Fruit fly (Drosophila melanogaster): ENCODE data around the gene Tudor-SN.
A peak's percentile ranks its signal among the peaks of the same experiment; 100 is the strongest.

Tudor-SN gene

DNA sequence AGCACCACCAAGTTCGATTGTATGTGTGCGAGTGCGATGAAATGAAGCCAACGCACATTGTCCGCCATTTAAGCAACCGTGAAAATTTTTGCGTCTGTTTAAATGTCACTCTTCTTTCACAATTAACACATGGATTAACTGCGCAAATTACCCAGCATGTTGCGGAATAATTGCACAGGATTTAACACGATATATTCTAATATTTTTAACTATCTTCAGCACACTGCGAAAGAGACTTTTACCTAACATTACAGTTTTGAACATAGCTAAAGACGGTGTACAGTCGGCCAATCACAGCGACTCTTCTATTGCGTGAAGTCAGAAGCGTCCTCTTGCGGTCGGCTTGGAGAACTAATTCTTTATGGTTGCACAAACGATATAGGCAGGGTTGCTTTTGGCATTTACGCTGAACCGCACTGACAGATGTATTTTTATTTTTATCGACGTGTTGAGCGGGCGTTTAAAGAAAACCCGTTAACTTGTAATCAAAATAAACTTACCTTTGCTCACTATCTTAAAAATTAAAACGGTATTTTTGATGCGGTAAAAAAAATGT lies 17.5 kb downstream of the Tudor-SN start (continued):
- peak; percentile 17 for TF ChIP-seq eyg (GFP tag; optimal IDR thresholded peaks at IDR 0.05)
- TF ChIP-seq ind (GFP tag; optimal IDR thresholded peaks at IDR 0.05): no peak
- TF ChIP-seq bigmax (GFP tag; optimal IDR thresholded peaks at IDR 0.05): peak; percentile 54
- TF ChIP-seq ERR (GFP tag; optimal IDR thresholded peaks at IDR 0.05): peak; percentile 24
- no peak for TF ChIP-seq CG17568 (GFP tag; optimal IDR thresholded peaks at IDR 0.05)
- no peak for TF ChIP-seq CG9932 (GFP tag; IDR thresholded peaks at IDR 0.05)
- TF ChIP-seq Abd-B (GFP tag; optimal IDR thresholded peaks at IDR 0.05): no peak

DNA sequence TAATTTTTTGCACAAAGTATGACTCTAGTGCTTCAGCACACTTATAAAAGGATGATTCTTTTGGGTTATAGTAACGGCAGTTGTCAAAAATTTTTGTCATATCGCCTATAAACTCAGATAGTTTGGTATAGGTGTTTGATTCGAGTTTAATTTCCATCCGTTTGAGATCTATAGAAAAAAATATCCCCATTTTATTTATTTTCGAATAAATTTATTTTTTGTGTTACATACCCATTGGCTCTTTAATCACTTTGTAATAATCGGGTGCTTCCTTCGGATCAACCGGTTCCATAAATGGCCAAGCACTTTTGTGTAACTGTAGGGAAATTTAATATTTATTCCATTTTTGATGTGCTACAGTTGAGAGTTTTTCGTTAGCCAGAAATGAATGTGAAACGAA lies 29.8 kb downstream of the Tudor-SN start:
- TF ChIP-seq croc (GFP tag; conservative IDR thresholded peaks at IDR 0.05): no peak
- no peak for TF ChIP-seq gem (tag; optimal IDR thresholded peaks at IDR 0.05)
- no peak for TF ChIP-seq CG8290 (GFP tag; optimal IDR thresholded peaks at IDR 0.05)
- no peak for TF ChIP-seq CG8290 (tag; optimal IDR thresholded peaks at IDR 0.05)
- no peak for TF ChIP-seq trh (GFP tag; optimal IDR thresholded peaks at IDR 0.05)

DNA sequence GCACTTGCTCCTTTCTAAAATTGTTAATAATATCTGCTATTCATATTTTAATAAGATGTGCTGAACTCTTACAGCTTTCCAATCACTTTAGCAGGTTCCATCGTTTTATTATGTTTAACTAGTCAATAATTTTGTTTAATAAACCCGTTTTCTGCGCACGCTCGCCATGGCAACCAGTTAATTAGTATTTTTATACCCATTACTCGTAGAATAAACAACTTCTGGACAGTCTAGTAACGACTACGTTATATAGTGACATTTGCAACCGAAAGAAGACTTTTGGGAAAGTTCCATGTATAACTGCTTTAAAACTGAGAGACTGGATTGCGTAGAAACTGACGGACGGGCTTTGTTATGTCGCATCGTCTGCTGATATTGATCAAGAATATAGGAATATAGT lies 30.9 kb downstream of the Tudor-SN start, which contains the start of gene CG34453:
Gene CG34453, minus strand, starts transcription at position 101 of the 400 bp plus-strand sequence.
- TF ChIP-seq CG7271 (tag; optimal IDR thresholded peaks at IDR 0.05) (no peak), eve (GFP tag; optimal IDR thresholded peaks at IDR 0.05) (peak in 1 of 2 experiments; percentile 33), bcd (GFP tag; optimal IDR thresholded peaks at IDR 0.05) (no peak)

DNA sequence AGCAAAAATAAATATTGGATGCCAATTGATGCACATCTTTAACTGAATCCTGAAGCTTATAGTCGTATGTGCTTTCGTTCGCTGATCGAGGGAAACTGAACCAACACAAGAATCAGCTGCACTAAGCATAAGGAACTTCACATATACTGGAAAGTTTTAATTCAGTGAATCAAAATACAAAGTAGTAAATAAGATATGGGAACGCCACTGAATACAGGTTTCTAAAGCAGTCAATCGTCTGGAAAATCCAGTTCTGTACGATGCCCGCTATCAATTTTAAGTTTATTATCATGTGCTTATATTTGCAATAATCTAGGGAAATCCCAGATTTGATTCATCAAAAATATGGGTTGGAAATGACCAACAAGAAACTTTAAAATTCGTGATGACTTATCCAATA lies 31.9 kb downstream of the Tudor-SN start, which contains the start of gene CG34454:
Gene CG34454, minus strand, starts transcription at position 84 of the 400 bp plus-strand sequence.
- TF ChIP-seq CG10267 (tag; optimal IDR thresholded peaks at IDR 0.05) (no peak), CG18619 (GFP tag; optimal IDR thresholded peaks at IDR 0.05) (no peak)

DNA sequence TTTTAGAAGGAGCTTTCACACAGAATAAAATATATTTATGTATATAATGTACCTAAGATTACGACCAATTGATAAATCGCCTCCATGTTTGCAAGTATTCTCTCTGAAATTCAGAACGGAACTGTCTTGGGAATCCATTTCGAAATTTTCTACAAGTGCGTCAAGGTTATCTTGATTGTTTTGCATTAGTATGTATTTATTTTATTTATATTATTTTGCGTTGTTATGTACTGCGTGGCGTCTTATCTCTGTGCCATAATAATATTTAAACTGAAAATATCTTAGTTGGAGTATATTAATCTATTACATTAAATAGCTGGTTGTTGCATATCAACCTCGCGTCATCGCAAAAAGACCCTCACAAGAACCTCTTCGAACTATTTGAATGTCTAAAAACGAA lies 32.7 kb downstream of the Tudor-SN start, which contains the start of gene CG42846:
Gene CG42846, minus strand, starts transcription at position 101 of the 400 bp plus-strand sequence.
- TF ChIP-seq lbe (GFP tag; optimal IDR thresholded peaks at IDR 0.05) (peak; percentile 18), ssp (GFP tag; IDR thresholded peaks at IDR 0.05) (no peak), CG6791 (GFP tag; IDR thresholded peaks at IDR 0.05; ENCODE audit: partially characterized antibody) (no peak), ERR (GFP tag; optimal IDR thresholded peaks at IDR 0.05) (no peak), Nf-YB (GFP tag; optimal IDR thresholded peaks at IDR 0.05) (no peak), CG34376 (GFP tag; optimal IDR thresholded peaks at IDR 0.05) (peak; percentile 12)

DNA sequence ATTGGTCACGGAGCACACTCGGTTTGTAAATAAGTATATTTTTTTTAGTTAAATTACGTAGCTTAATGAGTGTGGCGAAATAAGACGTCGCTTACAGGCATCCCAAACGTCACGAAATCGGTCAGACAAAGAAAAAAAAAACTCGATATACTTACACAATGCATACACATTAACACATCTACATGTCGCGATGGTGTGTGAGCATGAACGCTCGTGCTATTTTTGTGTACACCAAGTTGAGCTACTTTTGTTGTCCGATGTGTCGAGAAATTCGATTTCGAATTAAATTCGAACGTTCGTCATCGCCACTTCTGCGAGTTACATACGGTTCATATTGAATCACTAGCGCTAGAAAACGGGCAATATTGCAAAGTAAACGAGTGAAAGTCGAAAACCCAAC lies 39.1 kb downstream of the Tudor-SN start:
- TF ChIP-seq corto (GFP tag; optimal IDR thresholded peaks at IDR 0.05) (peak; percentile 12), BtbVII (GFP tag; optimal IDR thresholded peaks at IDR 0.05) (peak; percentile 12), CG15479 (GFP tag; optimal IDR thresholded peaks at IDR 0.05) (peak; percentile 26), ato (GFP tag; IDR thresholded peaks at IDR 0.05; ENCODE audit: partially characterized antibody) (no peak), her (GFP tag; optimal IDR thresholded peaks at IDR 0.05) (no peak), sqz (GFP tag; optimal IDR thresholded peaks at IDR 0.05) (peak; percentile 87), z (GFP tag; IDR thresholded peaks at IDR 0.05) (peak; percentile 83), CG2199 (GFP tag; IDR thresholded peaks at IDR 0.05) (peak; percentile 58; the same call in 1 of the 3 replicates), p53 (GFP tag; optimal IDR thresholded peaks at IDR 0.05) (peak; percentile 69), CG32767 (GFP tag; IDR thresholded peaks at IDR 0.05) (peak; percentile 92), D (optimal IDR thresholded peaks at IDR 0.05) (no peak), D (GFP tag; optimal IDR thresholded peaks at IDR 0.05) (no peak), ab (GFP tag; optimal IDR thresholded peaks at IDR 0.05) (no peak), CG2116 (GFP tag; optimal IDR thresholded peaks at IDR 0.05) (peak; percentile 0), Pdp1 (GFP tag; optimal IDR thresholded peaks at IDR 0.05) (peak in 1 of 2 experiments; percentile 91), CG3847 (GFP tag; IDR thresholded peaks at IDR 0.05) (no peak), CG16863 (GFP tag; optimal IDR thresholded peaks at IDR 0.05) (no peak), vvl (GFP tag; IDR thresholded peaks at IDR 0.05) (peak; percentile 36; the same call in 1 of the 2 replicates), hkb (optimal IDR thresholded peaks at IDR 0.05) (no peak), hkb (GFP tag; IDR thresholded peaks at IDR 0.05) (0 out of 2 replicates have a peak, but pooled peaks have one; percentile 12), CG12299 (tag; optimal IDR thresholded peaks at IDR 0.05) (peak; percentile 13)
